Worm (Caenorhabditis elegans): ENCODE measurements around the gene dnj-9.

DNA sequence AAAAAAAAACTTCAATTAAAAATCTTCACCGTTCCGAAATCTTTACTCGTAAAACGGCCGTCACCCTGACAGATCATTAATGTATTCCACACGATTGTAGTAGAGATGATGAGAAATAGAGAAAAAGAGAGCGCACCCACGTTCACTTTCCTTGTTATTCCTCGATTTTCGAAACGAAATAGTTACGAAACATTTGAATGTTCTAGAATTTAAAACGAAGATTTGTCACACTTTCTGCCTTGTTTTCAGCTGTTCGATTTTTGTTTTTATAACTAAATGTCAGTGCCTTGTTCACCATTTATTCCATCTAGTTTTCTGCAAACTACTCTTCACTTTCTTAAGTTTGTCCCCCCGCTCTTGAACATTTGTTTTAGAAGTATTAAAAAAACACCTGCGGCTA is 2.9 kb downstream of the dnj-9 start:
- TF ChIP-seq aha-1 (tag; optimal IDR thresholded peaks at IDR 0.05) (no peak), snpc-4 (tag; optimal IDR thresholded peaks at IDR 0.05) (no peak), aly-2 (tag; optimal IDR thresholded peaks at IDR 0.05) (no peak), ets-5 (GFP tag; IDR thresholded peaks at IDR 0.05) (no peak), sptf-1 (tag; optimal IDR thresholded peaks at IDR 0.05) (no peak)

Data from whole organism, L1 larva.